Fruit fly (Drosophila melanogaster) whole organism, embryonic: Measurements from ENCODE around the gene Orc2.

Source experiments
- Aef1 ChIP-seq: fragments of 200-800 bp; sonication (Bioruptor generic); IDR thresholded peaks from 3 replicates; pipeline ENCODE4 v1.3.6; 2022; ENCODE audit warnings: missing biosample characterization, missing genetic modification characterization
- B-H2 ChIP-seq: fragments of 200-800 bp; sonication (Bioruptor generic); optimal IDR thresholded peaks from 2 replicates; lab custom pipeline; 2018; ENCODE audit warnings: missing biosample characterization, mild to moderate bottlenecking, missing genetic modification characterization
- CG10209 ChIP-seq: fragments of 200-800 bp; sonication (Bioruptor generic); optimal IDR thresholded peaks from 3 replicates; lab custom pipeline; 2017; ENCODE audit warnings: missing biosample characterization, mild to moderate bottlenecking, missing genetic modification characterization, missing genetic modification reagents
- CG10565 ChIP-seq: fragments of 200-800 bp; sonication (Bioruptor generic); optimal IDR thresholded peaks from 3 replicates; lab custom pipeline; 2016; ENCODE audit warnings: missing biosample characterization, mild to moderate bottlenecking, missing genetic modification characterization
- CG11085 ChIP-seq: fragments of 200-800 bp; sonication (Bioruptor generic); IDR thresholded peaks from 2 replicates; pipeline ENCODE4 v1.3.6; 2022; ENCODE audit warnings: missing biosample characterization, missing genetic modification characterization
- CG11504 ChIP-seq: fragments of 200-800 bp; sonication (Bioruptor generic); optimal IDR thresholded peaks from 3 replicates; lab custom pipeline; 2019; ENCODE audit warnings: missing biosample characterization, mild to moderate bottlenecking, missing genetic modification characterization, moderate library complexity
- CG13296 ChIP-seq: fragments of 200-800 bp; sonication (Bioruptor generic); optimal IDR thresholded peaks from 3 replicates; lab custom pipeline; 2018; ENCODE audit warnings: missing biosample characterization, mild to moderate bottlenecking, missing genetic modification characterization
- CG15011 ChIP-seq: fragments of 200-800 bp; sonication (Bioruptor generic); optimal IDR thresholded peaks from 3 replicates; lab custom pipeline; 2018; ENCODE audit warnings: missing biosample characterization, mild to moderate bottlenecking, missing genetic modification characterization
- CG15696 ChIP-seq: fragments of 200-800 bp; sonication (Bioruptor generic); optimal IDR thresholded peaks from 2 replicates; lab custom pipeline; 2019; ENCODE audit warnings: missing biosample characterization, mild to moderate bottlenecking, missing genetic modification characterization, moderate library complexity
- CG1603 ChIP-seq: fragments of 200-800 bp; sonication (Bioruptor generic); optimal IDR thresholded peaks from 2 replicates; lab custom pipeline; 2019; ENCODE audit warnings: missing biosample characterization, mild to moderate bottlenecking, missing genetic modification characterization, moderate library complexity
- CG17612 ChIP-seq: fragments of 200-800 bp; sonication (Bioruptor generic); IDR thresholded peaks from 2 replicates; pipeline ENCODE4 v1.3.6; 2022; ENCODE audit warnings: missing biosample characterization, missing genetic modification characterization
- CG18764 ChIP-seq: fragments of 200-800 bp; sonication (Bioruptor generic); optimal IDR thresholded peaks from 3 replicates; lab custom pipeline; 2016; ENCODE audit warnings: missing biosample characterization, missing genetic modification characterization
- CG2875 ChIP-seq: fragments of 200-800 bp; sonication (Bioruptor generic); optimal IDR thresholded peaks from 2 replicates; lab custom pipeline; 2017; ENCODE audit warnings: missing biosample characterization, mild to moderate bottlenecking, missing genetic modification characterization, missing genetic modification reagents
- CG2889 ChIP-seq: fragments of 200-800 bp; sonication (Bioruptor generic); IDR thresholded peaks from 3 replicates; pipeline ENCODE4 v1.3.6; 2022; ENCODE audit warnings: missing biosample characterization, missing genetic modification characterization
- CG31224 ChIP-seq: fragments of 200-800 bp; sonication (Bioruptor generic); IDR thresholded peaks from 2 replicates; pipeline ENCODE4 v1.3.6; 2022; ENCODE audit warnings: missing biosample characterization, missing genetic modification characterization
- CG3281 ChIP-seq: fragments of 200-800 bp; sonication (Bioruptor generic); optimal IDR thresholded peaks from 3 replicates; lab custom pipeline; 2017; ENCODE audit warnings: missing biosample characterization, mild to moderate bottlenecking, missing genetic modification characterization
- CG34422 ChIP-seq: fragments of 200-800 bp; sonication (Bioruptor generic); IDR thresholded peaks from 3 replicates; pipeline ENCODE4 v1.3.6; 2022; ENCODE audit warnings: missing biosample characterization, missing genetic modification characterization
- CG3838 ChIP-seq: fragments of 200-800 bp; sonication (Bioruptor generic); optimal IDR thresholded peaks from 3 replicates; lab custom pipeline; 2016; ENCODE audit warnings: missing biosample characterization, missing genetic modification characterization
- CG7839 ChIP-seq: fragments of 200-800 bp; sonication (Bioruptor generic); optimal IDR thresholded peaks from 3 replicates; lab custom pipeline; 2018; ENCODE audit warnings: missing biosample characterization, mild to moderate bottlenecking, missing genetic modification characterization, moderate library complexity
- CG8359 ChIP-seq: fragments of 200-800 bp; sonication (Bioruptor generic); optimal IDR thresholded peaks from 2 replicates; lab custom pipeline; 2017; ENCODE audit warnings: missing biosample characterization, mild to moderate bottlenecking, missing genetic modification characterization, borderline replicate concordance
- CG9437 ChIP-seq: fragments of 200-800 bp; sonication (Bioruptor generic); optimal IDR thresholded peaks from 2 replicates; lab custom pipeline; 2018; ENCODE audit warnings: missing biosample characterization, mild to moderate bottlenecking, missing genetic modification characterization
- Deaf1 ChIP-seq: fragments of 200-800 bp; optimal IDR thresholded peaks from 3 replicates; lab custom pipeline; 2019; ENCODE audit warnings: missing biosample characterization, mild to moderate bottlenecking, missing genetic modification characterization, moderate library complexity
- HHEX ChIP-seq: fragments of 200-800 bp; sonication (Bioruptor generic); optimal IDR thresholded peaks from 3 replicates; lab custom pipeline; 2017; ENCODE audit warnings: missing biosample characterization, mild to moderate bottlenecking, missing genetic modification characterization, missing genetic modification reagents
- HLH3B ChIP-seq: fragments of 200-800 bp; sonication (Bioruptor generic); IDR thresholded peaks from 2 replicates; pipeline ENCODE4 v1.3.6; 2022; ENCODE audit warnings: missing biosample characterization, missing genetic modification characterization
- Hr39 ChIP-seq: fragments of >200 bp; optimal IDR thresholded peaks from 2 replicates; lab custom pipeline; 2017
- Lhr ChIP-seq: fragments of 200-800 bp; sonication (Bioruptor generic); optimal IDR thresholded peaks from 3 replicates; lab custom pipeline; 2017; ENCODE audit warnings: mild to moderate bottlenecking, missing biosample characterization, missing genetic modification reagents, missing genetic modification characterization
- Lim3 ChIP-seq: fragments of 200-800 bp; sonication (Bioruptor generic); IDR thresholded peaks from 2 replicates; pipeline ENCODE4 v1.3.6; 2022; ENCODE audit warnings: missing biosample characterization, missing genetic modification characterization
- Mes4 ChIP-seq: fragments of 200-800 bp; sonication (Bioruptor generic); optimal IDR thresholded peaks from 2 replicates; lab custom pipeline; 2016; ENCODE audit warnings: missing biosample characterization, missing genetic modification characterization
- Mrtf ChIP-seq: fragments of 200-800 bp; sonication (Bioruptor generic); IDR thresholded peaks from 3 replicates; pipeline ENCODE4 v1.3.6; 2022; ENCODE audit warnings: missing biosample characterization, missing genetic modification characterization
- Nf-YC ChIP-seq: fragments of 200-800 bp; optimal IDR thresholded peaks from 3 replicates; lab custom pipeline; 2019; ENCODE audit warnings: missing biosample characterization, mild to moderate bottlenecking, missing genetic modification characterization, moderate library complexity
- Taf1 ChIP-seq: fragments of 200-800 bp; sonication (Bioruptor generic); IDR thresholded peaks from 2 replicates; pipeline ENCODE4 v1.3.6; 2022; ENCODE audit warnings: missing biosample characterization, missing genetic modification characterization
- Usf ChIP-seq: fragments of 200-800 bp; sonication (Bioruptor generic); optimal IDR thresholded peaks from 2 replicates; lab custom pipeline; 2017; ENCODE audit warnings: missing genotype, missing biosample characterization, missing genetic modification characterization
- Vsx1 ChIP-seq: fragments of 200-800 bp; sonication (Bioruptor generic); optimal IDR thresholded peaks from 2 replicates; lab custom pipeline; 2017; ENCODE audit warnings: missing biosample characterization, mild to moderate bottlenecking, missing genetic modification characterization, missing genetic modification reagents
- ci ChIP-seq: fragments of 200-800 bp; sonication (Bioruptor generic); IDR thresholded peaks from 3 replicates; pipeline ENCODE4 v1.3.6; 2022; ENCODE audit warnings: missing biosample characterization, missing genetic modification characterization
- danr ChIP-seq: fragments of 200-800 bp; sonication (Bioruptor generic); IDR thresholded peaks from 2 replicates; pipeline ENCODE4 v1.3.6; 2022; ENCODE audit warnings: missing biosample characterization, missing genetic modification characterization
- eve ChIP-seq, 2 experiments: fragments of >200 bp; optimal IDR thresholded peaks; 2 replicates each; lab custom pipeline; 2017; ENCODE audit warnings: missing biosample characterization in 2 of 2, missing genetic modification characterization in 2 of 2
- eyg ChIP-seq: fragments of 200-800 bp; sonication (Bioruptor generic); optimal IDR thresholded peaks from 3 replicates; lab custom pipeline; 2016; ENCODE audit warnings: missing biosample characterization, missing genetic modification characterization
- fd64A ChIP-seq: fragments of 200-800 bp; sonication (Bioruptor generic); optimal IDR thresholded peaks from 3 replicates; lab custom pipeline; 2018; ENCODE audit warnings: missing biosample characterization, mild to moderate bottlenecking, missing genetic modification characterization
- gsb-n ChIP-seq: fragments of 200-800 bp; sonication (Bioruptor generic); optimal IDR thresholded peaks from 3 replicates; lab custom pipeline; 2018; ENCODE audit warnings: missing biosample characterization, mild to moderate bottlenecking, missing genetic modification characterization
- ken ChIP-seq: fragments of 200-800 bp; sonication (Bioruptor generic); IDR thresholded peaks from 3 replicates; pipeline ENCODE4 v1.3.6; 2022; ENCODE audit warnings: missing biosample characterization, missing genetic modification characterization
- mam ChIP-seq: fragments of 200-800 bp; sonication (Bioruptor generic); optimal IDR thresholded peaks from 3 replicates; lab custom pipeline; 2016; ENCODE audit warnings: missing biosample characterization, missing genetic modification characterization
- onecut ChIP-seq: fragments of 200-800 bp; sonication (Bioruptor generic); IDR thresholded peaks from 2 replicates; pipeline ENCODE4 v1.3.6; 2022; ENCODE audit warnings: missing biosample characterization, missing genetic modification characterization
- rib ChIP-seq: fragments of 200-800 bp; sonication (Bioruptor generic); IDR thresholded peaks from 2 replicates; pipeline ENCODE4 v1.3.6; 2022; ENCODE audit warnings: missing biosample characterization, missing genetic modification characterization
- shn ChIP-seq: fragments of 200-800 bp; sonication (Bioruptor generic); optimal IDR thresholded peaks from 3 replicates; lab custom pipeline; 2016; ENCODE audit warnings: missing biosample characterization, missing genetic modification characterization
- sima ChIP-seq: fragments of 200-800 bp; sonication (Bioruptor generic); optimal IDR thresholded peaks from 2 replicates; lab custom pipeline; 2016; ENCODE audit warnings: missing biosample characterization, missing genetic modification characterization
- tgo ChIP-seq: fragments of 200-800 bp; sonication (Bioruptor generic); IDR thresholded peaks from 3 replicates; pipeline ENCODE4 v1.3.6; 2022; ENCODE audit warnings: missing biosample characterization, missing genetic modification characterization
- trh ChIP-seq: fragments of 200-800 bp; sonication (Bioruptor generic); optimal IDR thresholded peaks from 2 replicates; lab custom pipeline; 2016; ENCODE audit warnings: missing biosample characterization, missing genetic modification characterization
- tx ChIP-seq: fragments of 200-800 bp; sonication (Bioruptor generic); optimal IDR thresholded peaks from 2 replicates; lab custom pipeline; 2016; ENCODE audit warnings: missing biosample characterization, missing genetic modification characterization
- vvl ChIP-seq: fragments of 200-800 bp; sonication (Bioruptor generic); IDR thresholded peaks from 2 replicates; pipeline ENCODE4 v1.3.6; 2022; ENCODE audit warnings: missing biosample characterization, missing genetic modification characterization
- wek ChIP-seq: fragments of 200-800 bp; sonication (Bioruptor generic); optimal IDR thresholded peaks from 3 replicates; lab custom pipeline; 2018; ENCODE audit warnings: missing biosample characterization, mild to moderate bottlenecking, missing genetic modification characterization, moderate library complexity
- zf30C ChIP-seq: fragments of 200-800 bp; sonication (Bioruptor generic); optimal IDR thresholded peaks from 3 replicates; lab custom pipeline; 2018; ENCODE audit warnings: missing biosample characterization, mild to moderate bottlenecking, missing genetic modification characterization

The Orc2 gene

dm6 chr3R:13964513-13964975 lies at the start of gene Orc2 (continued):
- TF ChIP-seq ken (GFP tag; lab: Robert Waterston, UW) (no peak), tx (GFP tag; lab: Kevin White, UChicago) (no peak), Nf-YC (tag; lab: Kevin White, UChicago) (peak; percentile 13), CG11504 (tag; lab: Kevin White, UChicago) (peak; percentile 66), HLH3B (GFP tag; lab: Robert Waterston, UW) (no peak), gsb-n (tag; lab: Kevin White, UChicago) (no peak), wek (no peak), CG7839 (tag; lab: Kevin White, UChicago) (peak; percentile 21), rib (GFP tag; lab: Robert Waterston, UW) (no peak), CG13296 (GFP tag; lab: Kevin White, UChicago) (no peak), shn (no peak), Usf (no peak), CG1603 (tag; lab: Kevin White, UChicago) (no peak), fd64A (GFP tag; lab: Kevin White, UChicago) (no peak), CG15011 (GFP tag; lab: Kevin White, UChicago) (no peak), Vsx1 (GFP tag; lab: Kevin White, UChicago) (no peak), CG31224 (GFP tag; lab: Robert Waterston, UW) (no peak), CG18764 (no peak), onecut (GFP tag; lab: Robert Waterston, UW) (no peak), tgo (GFP tag; lab: Robert Waterston, UW) (no peak)

dm6 chr3R:13915646-13916045 lies 49.0 kb upstream of the Orc2 start:
- TF ChIP-seq eve (GFP tag; optimal IDR thresholded peaks at IDR 0.05; lab: Kevin White, UChicago) (peak in 1 of 2 experiments; percentile 65), CG34422 (GFP tag; lab: Robert Waterston, UW) (peak; percentile 66; the same call in 2 of the 3 replicates), CG2889 (peak; percentile 41; the same call in 1 of the 3 replicates), CG8359 (GFP tag; lab: Kevin White, UChicago) (peak; percentile 23), CG15696 (tag; lab: Kevin White, UChicago) (peak; percentile 87), Lhr (peak; percentile 29), eyg (no peak), sima (GFP tag; lab: Kevin White, UChicago) (no peak), vvl (GFP tag; lab: Robert Waterston, UW) (peak; percentile 89), Mes4 (GFP tag; lab: Kevin White, UChicago) (peak; percentile 0), Taf1 (GFP tag; lab: Robert Waterston, UW) (peak; percentile 26; the same call in 1 of the 2 replicates), CG2875 (peak; percentile 57), CG10565 (GFP tag; lab: Kevin White, UChicago) (no peak), CG11085 (0 out of 2 replicates have a peak, but pooled peaks have one; percentile 17), Mrtf (peak; percentile 66; the same call in 1 of the 3 replicates), onecut (GFP tag; lab: Robert Waterston, UW) (peak; percentile 61), CG10209 (GFP tag; lab: Kevin White, UChicago) (peak; percentile 53), Aef1 (GFP tag; lab: Robert Waterston, UW) (peak; percentile 52; the same call in 1 of the 3 replicates), HHEX (GFP tag; lab: Kevin White, UChicago) (peak; percentile 73), danr (GFP tag; lab: Robert Waterston, UW) (0 out of 2 replicates have a peak, but pooled peaks have one; percentile 26), CG3281 (GFP tag; lab: Kevin White, UChicago) (peak; percentile 48), B-H2 (no peak), CG9437 (GFP tag; lab: Kevin White, UChicago) (peak; percentile 7), Lim3 (GFP tag; lab: Robert Waterston, UW) (no peak), Hr39 (no peak), CG3838 (peak; percentile 15), trh (peak; percentile 29), ci (peak; percentile 85), zf30C (no peak), CG17612 (GFP tag; lab: Robert Waterston, UW) (0 out of 2 replicates have a peak, but pooled peaks have one; percentile 22), Deaf1 (tag; lab: Kevin White, UChicago) (peak; percentile 19), mam (peak; percentile 35)
